Fruit fly (Drosophila melanogaster): ENCODE results near the gene RpS9.
A peak's percentile ranks its signal among the peaks of the same experiment; 100 is the strongest.

Gene RpS9

dm6 chr3L:9505007-9505712, 6.2 kb downstream of the RpS9 start, which contains the start of gene path (continued):
- no peak for TF ChIP-seq pdm3 (GFP tag; optimal IDR thresholded peaks at IDR 0.05)
- no peak for TF ChIP-seq Lpt (GFP tag; optimal IDR thresholded peaks at IDR 0.05)
- no peak for TF ChIP-seq Hr38 (GFP tag; optimal IDR thresholded peaks at IDR 0.05)
- no peak for TF ChIP-seq eg (GFP tag; IDR thresholded peaks at IDR 0.05)
- TF ChIP-seq CG4318 (GFP tag; optimal IDR thresholded peaks at IDR 0.05): no peak
- no peak for TF ChIP-seq fd59A (GFP tag; optimal IDR thresholded peaks at IDR 0.05)
- no peak for TF ChIP-seq spab (GFP tag; optimal IDR thresholded peaks at IDR 0.05)
- TF ChIP-seq Sox15 (GFP tag; optimal IDR thresholded peaks at IDR 0.05): no peak
- TF ChIP-seq CG6808 (GFP tag; optimal IDR thresholded peaks at IDR 0.05): peak; percentile 19
- peak; percentile 52 for TF ChIP-seq CG32006 (GFP tag; optimal IDR thresholded peaks at IDR 0.05)
- TF ChIP-seq Hr39 (GFP tag; optimal IDR thresholded peaks at IDR 0.05): no peak
- peak; percentile 32 for TF ChIP-seq CG3919 (GFP tag; optimal IDR thresholded peaks at IDR 0.05)
- no peak for TF ChIP-seq Sox102F (GFP tag; optimal IDR thresholded peaks at IDR 0.05)
- TF ChIP-seq CG1621 (tag; optimal IDR thresholded peaks at IDR 0.05): no peak
- no peak for TF ChIP-seq Eip75B (GFP tag; optimal IDR thresholded peaks at IDR 0.05)
- no peak for TF ChIP-seq fd85E (GFP tag; optimal IDR thresholded peaks at IDR 0.05)
- no peak for TF ChIP-seq CG11762 (GFP tag; optimal IDR thresholded peaks at IDR 0.05; ENCODE audit: insufficient read depth)
- no peak for TF ChIP-seq Gug (GFP tag; IDR thresholded peaks at IDR 0.05)
- TF ChIP-seq cyc (GFP tag; optimal IDR thresholded peaks at IDR 0.05): no peak
- TF ChIP-seq CG3032 (tag; optimal IDR thresholded peaks at IDR 0.05): peak; percentile 62
- no peak for TF ChIP-seq CG8119 (GFP tag; IDR thresholded peaks at IDR 0.05)
- no peak for TF ChIP-seq CG15336 (GFP tag; IDR thresholded peaks at IDR 0.05)
- TF ChIP-seq Met (GFP tag; optimal IDR thresholded peaks at IDR 0.05): no peak
- TF ChIP-seq CG8632 (GFP tag; optimal IDR thresholded peaks at IDR 0.05): peak; percentile 38
- TF ChIP-seq CG8319 (GFP tag; optimal IDR thresholded peaks at IDR 0.05): no peak
- peak; percentile 4 to 9 for TF ChIP-seq ss (GFP tag; optimal IDR thresholded peaks at IDR 0.05)
- TF ChIP-seq topi (GFP tag; optimal IDR thresholded peaks at IDR 0.05): no peak
- TF ChIP-seq dsx (GFP tag; optimal IDR thresholded peaks at IDR 0.05; ENCODE audit: poor library complexity, severe bottlenecking): peak; percentile 3
- TF ChIP-seq vri (GFP tag; optimal IDR thresholded peaks at IDR 0.05): peak; percentile 53
- TF ChIP-seq esn (GFP tag; optimal IDR thresholded peaks at IDR 0.05): peak; percentile 45
- TF ChIP-seq Blimp-1 (GFP tag; optimal IDR thresholded peaks at IDR 0.05): no peak

- no peak for TF ChIP-seq cyc (GFP tag; optimal IDR thresholded peaks at IDR 0.05)
- TF ChIP-seq vri (GFP tag; optimal IDR thresholded peaks at IDR 0.05): no peak
- no peak for TF ChIP-seq Ets96B (tag; optimal IDR thresholded peaks at IDR 0.05)
- no peak for TF ChIP-seq dac (GFP tag; optimal IDR thresholded peaks at IDR 0.05)
- no peak for TF ChIP-seq CG6276 (GFP tag; optimal IDR thresholded peaks at IDR 0.05)
- TF ChIP-seq topi (GFP tag; optimal IDR thresholded peaks at IDR 0.05): no peak
- TF ChIP-seq CG9139 (GFP tag; optimal IDR thresholded peaks at IDR 0.05): no peak
- TF ChIP-seq fd85E (GFP tag; optimal IDR thresholded peaks at IDR 0.05): no peak
- no peak for TF ChIP-seq Sox14 (GFP tag; optimal IDR thresholded peaks at IDR 0.05)
- TF ChIP-seq pdm3 (GFP tag; optimal IDR thresholded peaks at IDR 0.05): no peak
Measured at dm6 chr3L:9504530-9504929, 6.8 kb downstream of the RpS9 start.

- TF ChIP-seq acj6 (GFP tag; optimal IDR thresholded peaks at IDR 0.05): no peak
- TF ChIP-seq svp (GFP tag): peak; percentile 59
- TF ChIP-seq Ets96B (tag; optimal IDR thresholded peaks at IDR 0.05): peak; percentile 43
- no peak for TF ChIP-seq Ets21C (GFP tag; optimal IDR thresholded peaks at IDR 0.05)
- TF ChIP-seq CG11902 (GFP tag; optimal IDR thresholded peaks at IDR 0.05): no peak
- no peak for TF ChIP-seq CG3919 (GFP tag; optimal IDR thresholded peaks at IDR 0.05)
- peak; percentile 23 for TF ChIP-seq CG6276 (GFP tag; optimal IDR thresholded peaks at IDR 0.05)
- no peak for TF ChIP-seq CG6854 (GFP tag; optimal IDR thresholded peaks at IDR 0.05)
- no peak for TF ChIP-seq CG31627 (GFP tag; optimal IDR thresholded peaks at IDR 0.05)
- TF ChIP-seq CG10631 (GFP tag; optimal IDR thresholded peaks at IDR 0.05): no peak
- TF ChIP-seq CG9139 (GFP tag; optimal IDR thresholded peaks at IDR 0.05): no peak
- TF ChIP-seq CG32006 (GFP tag; optimal IDR thresholded peaks at IDR 0.05): no peak
- TF ChIP-seq achi (GFP tag; optimal IDR thresholded peaks at IDR 0.05): no peak
- peak; percentile 87 for TF ChIP-seq Eip78C (GFP tag)
- peak; percentile 23 for TF ChIP-seq topi (GFP tag; optimal IDR thresholded peaks at IDR 0.05)
- TF ChIP-seq esn (GFP tag; optimal IDR thresholded peaks at IDR 0.05): no peak
- no peak for TF ChIP-seq CG11762 (GFP tag; optimal IDR thresholded peaks at IDR 0.05; ENCODE audit: insufficient read depth)
- TF ChIP-seq Hr4 (GFP tag; optimal IDR thresholded peaks at IDR 0.05): peak; percentile 35
- TF ChIP-seq CG3032 (tag; optimal IDR thresholded peaks at IDR 0.05): no peak
- TF ChIP-seq Met (GFP tag; optimal IDR thresholded peaks at IDR 0.05): no peak
Measured at dm6 chr3L:9503552-9504317, 7.6 kb downstream of the RpS9 start.
